Worm (Caenorhabditis elegans) whole organism, late embryonic: Measurements from ENCODE around the gene sel-2.

Experiments
- F13H6.1 ChIP-seq: sonication (generic microtip); optimal IDR thresholded peaks from 2 replicates; lab custom pipeline; 2016; ENCODE audit warnings: missing genetic modification characterization, missing compliant biosample characterization
- K09A11.1 ChIP-seq: sonication (generic microtip); optimal IDR thresholded peaks from 2 replicates; lab custom pipeline; 2017; ENCODE audit warnings: antibody characterized with exemption, mild to moderate bottlenecking, missing genetic modification characterization, missing compliant biosample characterization; ENCODE audit not compliant: insufficient read depth
- T23F11.4 ChIP-seq: fragments of 200-800 bp; sonication (Bioruptor generic); optimal IDR thresholded peaks from 2 replicates; lab custom pipeline; 2018; ENCODE audit warnings: mild to moderate bottlenecking, missing genetic modification characterization, missing compliant biosample characterization
- Y22D7AL.16 ChIP-seq: sonication (generic microtip); optimal IDR thresholded peaks from 2 replicates; lab custom pipeline; 2016; ENCODE audit warnings: missing genetic modification characterization, missing compliant biosample characterization
- ceh-14 ChIP-seq: sonication (generic microtip); optimal IDR thresholded peaks from 2 replicates; lab custom pipeline; 2016; ENCODE audit warnings: missing genotype, missing genetic modification characterization, missing compliant biosample characterization
- ceh-18 ChIP-seq: sonication (generic microtip); optimal IDR thresholded peaks from 2 replicates; lab custom pipeline; 2016; ENCODE audit warnings: missing genetic modification characterization, missing compliant biosample characterization
- ceh-19 ChIP-seq: fragments of 200-800 bp; sonication (Bioruptor generic); optimal IDR thresholded peaks from 2 replicates; lab custom pipeline; 2018; ENCODE audit warnings: mild to moderate bottlenecking, missing genetic modification characterization, missing compliant biosample characterization
- ceh-2 ChIP-seq: sonication (generic microtip); optimal IDR thresholded peaks from 2 replicates; lab custom pipeline; 2016; ENCODE audit warnings: missing genotype, missing genetic modification characterization, missing compliant biosample characterization
- ceh-22 ChIP-seq: sonication (generic microtip); optimal IDR thresholded peaks from 2 replicates; lab custom pipeline; 2017; ENCODE audit warnings: missing biosample characterization, missing genetic modification characterization
- ceh-30 ChIP-seq: fragments of 150-350 bp; optimal IDR thresholded peaks from 2 replicates; lab custom pipeline; 2014; ENCODE audit warnings: missing biosample characterization, missing genetic modification characterization
- ceh-31 ChIP-seq: sonication (generic microtip); optimal IDR thresholded peaks from 2 replicates; lab custom pipeline; 2016; ENCODE audit warnings: missing genetic modification characterization, missing compliant biosample characterization
- ceh-34 ChIP-seq: sonication (generic microtip); optimal IDR thresholded peaks from 2 replicates; lab custom pipeline; 2016; ENCODE audit warnings: mild to moderate bottlenecking, missing genetic modification characterization, missing compliant biosample characterization
- ceh-48 ChIP-seq: sonication (generic microtip); optimal IDR thresholded peaks from 2 replicates; lab custom pipeline; 2016; ENCODE audit warnings: missing genetic modification characterization, inconsistent platforms, missing compliant biosample characterization
- ceh-6 ChIP-seq: fragments of 200-800 bp; sonication (Bioruptor generic); optimal IDR thresholded peaks from 2 replicates; lab custom pipeline; 2018; ENCODE audit warnings: mild to moderate bottlenecking, missing genetic modification characterization, missing compliant biosample characterization
- dmd-4 ChIP-seq: sonication (generic microtip); optimal IDR thresholded peaks from 2 replicates; lab custom pipeline; 2016; ENCODE audit warnings: borderline replicate concordance, missing genetic modification characterization, missing compliant biosample characterization
- fax-1 ChIP-seq: sonication (generic microtip); optimal IDR thresholded peaks from 2 replicates; lab custom pipeline; 2016; ENCODE audit warnings: missing genotype, missing genetic modification characterization, missing compliant biosample characterization
- gmeb-2 ChIP-seq: sonication (generic microtip); optimal IDR thresholded peaks from 2 replicates; lab custom pipeline; 2016; ENCODE audit warnings: missing genetic modification characterization, inconsistent platforms, missing compliant biosample characterization
- hlh-15 ChIP-seq: sonication (generic microtip); optimal IDR thresholded peaks from 2 replicates; lab custom pipeline; 2016; ENCODE audit warnings: missing genetic modification characterization, missing compliant biosample characterization
- hlh-30 ChIP-seq: sonication (generic microtip); optimal IDR thresholded peaks from 2 replicates; lab custom pipeline; 2017; ENCODE audit warnings: antibody characterized with exemption, missing genetic modification characterization, missing compliant biosample characterization; ENCODE audit not compliant: insufficient read depth
- hlh-6 ChIP-seq: sonication (generic microtip); optimal IDR thresholded peaks from 2 replicates; lab custom pipeline; 2016; ENCODE audit warnings: missing genotype, missing genetic modification characterization, missing compliant biosample characterization
- hlh-8 ChIP-seq: sonication (generic microtip); optimal IDR thresholded peaks from 2 replicates; lab custom pipeline; 2016; ENCODE audit warnings: missing genotype, missing genetic modification characterization, missing compliant biosample characterization
- lin-11 ChIP-seq: fragments of 200-800 bp; sonication (Bioruptor generic); optimal IDR thresholded peaks from 2 replicates; lab custom pipeline; 2018; ENCODE audit warnings: mild to moderate bottlenecking, missing genetic modification characterization, missing compliant biosample characterization
- madf-2 ChIP-seq: sonication (generic microtip); optimal IDR thresholded peaks from 2 replicates; lab custom pipeline; 2017; ENCODE audit warnings: missing genetic modification characterization, missing compliant biosample characterization
- nhr-232 ChIP-seq: sonication (generic microtip); optimal IDR thresholded peaks from 2 replicates; lab custom pipeline; 2016; ENCODE audit warnings: missing genetic modification characterization, missing compliant biosample characterization
- npax-4 ChIP-seq: sonication (generic microtip); optimal IDR thresholded peaks from 2 replicates; lab custom pipeline; 2016; ENCODE audit warnings: missing genetic modification characterization, missing compliant biosample characterization
- odd-2 ChIP-seq: sonication (generic microtip); optimal IDR thresholded peaks from 2 replicates; lab custom pipeline; 2017; ENCODE audit warnings: antibody characterized with exemption, mild to moderate bottlenecking, missing genetic modification characterization, missing compliant biosample characterization
- pat-9 ChIP-seq: fragments of 200-800 bp; sonication (Bioruptor generic); optimal IDR thresholded peaks from 2 replicates; lab custom pipeline; 2018; ENCODE audit warnings: mild to moderate bottlenecking, missing genetic modification characterization, moderate library complexity, missing compliant biosample characterization
- pax-1 ChIP-seq: fragments of 150-350 bp; optimal IDR thresholded peaks from 2 replicates; lab custom pipeline; 2014; ENCODE audit warnings: missing biosample characterization, missing genetic modification characterization
- pha-4 ChIP-seq: fragments of 150-350 bp; optimal IDR thresholded peaks from 2 replicates; lab custom pipeline; 2018; ENCODE audit warnings: missing biosample characterization, missing genetic modification reagents, missing genetic modification characterization
- pros-1 ChIP-seq: fragments of 150-350 bp; optimal IDR thresholded peaks from 2 replicates; lab custom pipeline; 2014; ENCODE audit warnings: missing biosample characterization, missing genetic modification reagents, missing genetic modification characterization
- sdc-2 ChIP-seq: sonication (generic microtip); optimal IDR thresholded peaks from 2 replicates; lab custom pipeline; 2016; ENCODE audit warnings: missing genotype, missing genetic modification characterization, missing compliant biosample characterization
- sox-2 ChIP-seq: fragments of 200-800 bp; sonication (Bioruptor generic); IDR thresholded peaks from 2 replicates; pipeline ENCODE4 v1.3.6; 2022; ENCODE audit warnings: missing genetic modification reagents, missing genetic modification characterization, missing compliant biosample characterization
- sox-4 ChIP-seq: sonication (generic microtip); optimal IDR thresholded peaks from 2 replicates; lab custom pipeline; 2017; ENCODE audit warnings: mild to moderate bottlenecking, missing genetic modification characterization, inconsistent platforms, missing compliant biosample characterization
- tbx-2 ChIP-seq: sonication (generic microtip); optimal IDR thresholded peaks from 2 replicates; lab custom pipeline; 2016; ENCODE audit warnings: missing genetic modification characterization, missing compliant biosample characterization
- ttx-3 ChIP-seq: sonication (generic microtip); optimal IDR thresholded peaks from 2 replicates; lab custom pipeline; 2016; ENCODE audit warnings: missing genetic modification reagents, missing genetic modification characterization, missing compliant biosample characterization
- unc-42 ChIP-seq: sonication (generic microtip); optimal IDR thresholded peaks from 2 replicates; lab custom pipeline; 2016; ENCODE audit warnings: missing genotype, missing genetic modification characterization, missing compliant biosample characterization
- zip-5 ChIP-seq: sonication (generic microtip); optimal IDR thresholded peaks from 2 replicates; lab custom pipeline; 2016; ENCODE audit warnings: missing genetic modification characterization, missing compliant biosample characterization

sel-2 gene

DNA sequence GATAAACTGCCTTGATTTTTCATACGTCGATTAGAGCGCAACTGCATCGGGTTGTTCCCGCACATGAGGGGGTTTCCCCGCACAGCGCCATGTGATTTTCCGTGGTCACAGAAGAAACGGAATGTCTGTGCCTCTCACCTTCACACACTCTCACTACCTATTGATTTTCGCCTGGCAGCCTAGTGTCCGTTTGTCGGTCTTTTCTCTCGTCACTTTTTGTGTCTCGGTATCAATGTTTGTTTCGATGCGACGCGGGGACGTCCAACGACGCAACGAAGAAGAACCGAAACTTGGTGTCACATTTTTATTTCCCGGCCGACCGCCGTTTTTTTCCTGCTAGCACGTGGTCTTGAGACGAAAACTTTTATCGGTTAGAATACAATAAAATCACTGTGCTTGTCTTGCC is 37.2 kb upstream of the sel-2 start (continued):
- TF ChIP-seq ceh-19 (GFP tag; lab: Kevin White, UChicago) (peak; percentile 7), ceh-31 (tag; lab: Kevin White, UChicago) (peak; percentile 83), npax-4 (tag; lab: Kevin White, UChicago) (no peak), zip-5 (no peak), hlh-6 (no peak), ceh-18 (tag; lab: Kevin White, UChicago) (peak; percentile 96), hlh-15 (tag; lab: Kevin White, UChicago) (no peak), tbx-2 (tag; lab: Kevin White, UChicago) (peak; percentile 91), hlh-8 (tag; lab: Kevin White, UChicago) (peak; percentile 63), unc-42 (peak; percentile 65), sdc-2 (no peak), dmd-4 (tag; lab: Kevin White, UChicago) (no peak), ceh-48 (peak; percentile 96), ceh-6 (GFP tag; lab: Kevin White, UChicago) (no peak), madf-2 (peak; percentile 37), lin-11 (tag; lab: Kevin White, UChicago) (no peak), nhr-232 (tag; lab: Kevin White, UChicago) (no peak), gmeb-2 (tag; lab: Kevin White, UChicago) (no peak), odd-2 (tag; lab: Kevin White, UChicago) (no peak), ttx-3 (no peak), pat-9 (tag; lab: Kevin White, UChicago) (peak; percentile 24), pax-1 (peak; percentile 53), ceh-2 (tag; lab: Kevin White, UChicago) (peak; percentile 63)

DNA sequence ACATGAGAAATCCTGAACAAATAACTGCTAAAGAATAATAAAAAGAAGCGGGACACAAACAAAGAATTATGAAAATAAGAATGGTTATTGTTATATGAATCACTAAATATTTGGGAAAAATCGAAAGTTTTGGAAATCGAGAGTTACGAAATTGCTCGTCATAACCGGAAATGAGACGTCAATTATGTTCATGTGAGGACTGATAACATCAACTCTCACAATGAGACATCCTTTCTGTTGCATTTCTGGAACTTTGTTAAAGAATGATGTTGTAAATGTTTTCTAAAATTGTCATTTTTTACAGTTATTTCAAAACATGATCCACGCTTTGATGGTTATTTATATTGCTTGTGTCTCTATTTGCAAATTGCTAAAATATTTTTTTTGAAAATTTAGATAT is 35.7 kb upstream of the sel-2 start, which contains the start of gene T23F11.6:
Gene T23F11.6 (minus strand): TSS at position 45 of the 400 bp plus-strand sequence.
- TF ChIP-seq fax-1 (tag; lab: Kevin White, UChicago) (no peak), ceh-19 (GFP tag; lab: Kevin White, UChicago) (no peak)

DNA sequence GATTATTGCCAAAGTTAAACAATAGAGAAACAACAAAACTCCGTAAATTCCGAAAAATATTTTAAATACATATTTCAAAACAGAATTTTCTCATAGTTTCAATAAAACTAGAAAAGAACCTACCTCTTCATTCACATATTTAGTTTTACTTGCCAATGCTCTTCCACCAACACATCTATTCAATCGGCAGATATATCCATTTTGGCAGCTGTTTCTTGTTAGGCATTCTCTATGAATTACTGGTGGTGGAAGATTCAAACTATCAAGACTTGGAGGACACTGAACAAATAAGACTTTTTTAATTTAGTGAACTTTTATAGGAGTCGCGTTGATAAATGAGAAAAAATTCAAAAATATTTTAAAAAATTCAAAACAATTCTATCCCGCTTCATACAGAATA is 35.2 kb upstream of the sel-2 start:
- TF ChIP-seq hlh-8 (tag; lab: Kevin White, UChicago) (no peak), tbx-2 (tag; lab: Kevin White, UChicago) (no peak), ceh-34 (tag; lab: Kevin White, UChicago) (no peak), lin-11 (tag; lab: Kevin White, UChicago) (no peak), gmeb-2 (tag; lab: Kevin White, UChicago) (no peak), pha-4 (no peak)
- TF ChIP-seq, all 69 proteins: peak for 0

DNA sequence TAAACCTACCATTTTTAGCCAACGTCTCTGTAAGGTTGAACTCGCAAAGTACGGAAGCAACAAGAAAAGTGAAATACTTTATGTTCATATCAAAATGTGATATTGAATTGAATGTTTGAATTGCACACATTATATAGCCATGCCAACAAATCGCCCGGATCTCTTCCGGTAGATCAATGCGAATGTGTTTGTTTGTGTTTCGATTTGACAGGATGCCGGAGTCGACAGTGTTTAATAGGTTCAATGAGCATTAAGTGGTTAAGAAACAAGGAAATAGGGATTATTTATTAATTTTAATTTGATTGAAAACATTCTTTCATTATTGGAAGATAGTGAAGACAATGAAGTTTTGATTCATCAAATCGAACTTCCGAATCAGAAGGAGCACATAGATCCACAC is 34.1 kb upstream of the sel-2 start, which contains the start of gene pqn-29:
Gene pqn-29 (minus strand): TSS at position 101 of the 400 bp plus-strand sequence.
- TF ChIP-seq npax-4 (tag; lab: Kevin White, UChicago) = no peak
- TF ChIP-seq pros-1 (tag; lab: Kevin White, UChicago) = no peak
- no peak for TF ChIP-seq ceh-30 (tag; lab: Kevin White, UChicago)
- no peak for TF ChIP-seq F13H6.1 (tag; lab: Kevin White, UChicago)
- TF ChIP-seq sox-4 (tag; lab: Kevin White, UChicago) = no peak
- no peak for TF ChIP-seq ceh-14 (tag; lab: Kevin White, UChicago)
- no peak for TF ChIP-seq hlh-15 (tag; lab: Kevin White, UChicago)
- no peak for TF ChIP-seq Y22D7AL.16 (tag; lab: Kevin White, UChicago)
- TF ChIP-seq ceh-19 (GFP tag; lab: Kevin White, UChicago) = no peak
- no peak for TF ChIP-seq hlh-30
- TF ChIP-seq K09A11.1 = no peak
- no peak for TF ChIP-seq ceh-22
- TF ChIP-seq ceh-34 (tag; lab: Kevin White, UChicago) = no peak
- TF ChIP-seq fax-1 (tag; lab: Kevin White, UChicago) = no peak
- TF ChIP-seq unc-42 = no peak
- TF ChIP-seq T23F11.4 = no peak
- TF ChIP-seq sox-2 (GFP tag; lab: Robert Waterston, UW) = no peak
- TF ChIP-seq, all 69 proteins: peak for 0
